Fruit fly (Drosophila melanogaster) whole organism, embryonic: ENCODE measurements around the gene Secp43.

Experiments used
- CG11247 ChIP-seq: fragments of 200-800 bp; sonication (Bioruptor generic); IDR thresholded peaks from 2 replicates; pipeline ENCODE4 v1.3.6; 2022; ENCODE audit warnings: missing biosample characterization, missing genetic modification characterization
- CG11398 ChIP-seq: fragments of 200-800 bp; sonication (Bioruptor generic); optimal IDR thresholded peaks from 2 replicates; lab custom pipeline; 2016; ENCODE audit warnings: missing biosample characterization, missing genetic modification characterization
- CG12659 ChIP-seq: fragments of 200-800 bp; sonication (Bioruptor generic); optimal IDR thresholded peaks from 3 replicates; lab custom pipeline; 2017; ENCODE audit warnings: mild to moderate bottlenecking, missing biosample characterization, missing genetic modification reagents, missing genetic modification characterization
- CG14441 ChIP-seq: fragments of 200-800 bp; sonication (Bioruptor generic); IDR thresholded peaks from 2 replicates; pipeline ENCODE4 v1.3.6; 2022; ENCODE audit warnings: missing biosample characterization, missing genetic modification characterization
- CG30020 ChIP-seq: fragments of 200-800 bp; optimal IDR thresholded peaks from 2 replicates; lab custom pipeline; 2019; ENCODE audit warnings: missing biosample characterization, mild to moderate bottlenecking, missing genetic modification characterization, moderate library complexity
- CG31224 ChIP-seq: fragments of 200-800 bp; sonication (Bioruptor generic); IDR thresholded peaks from 2 replicates; pipeline ENCODE4 v1.3.6; 2022; ENCODE audit warnings: missing biosample characterization, missing genetic modification characterization
- CG32532 ChIP-seq: fragments of 200-800 bp; sonication (Bioruptor generic); IDR thresholded peaks from 2 replicates; pipeline ENCODE4 v1.3.6; 2022; ENCODE audit warnings: missing biosample characterization, missing genetic modification characterization
- CG33557 ChIP-seq: fragments of 200-800 bp; sonication (Bioruptor generic); optimal IDR thresholded peaks from 2 replicates; lab custom pipeline; 2019; ENCODE audit warnings: missing biosample characterization, mild to moderate bottlenecking, missing genetic modification characterization, moderate library complexity
- CG4707 ChIP-seq: fragments of 200-800 bp; sonication (Bioruptor generic); optimal IDR thresholded peaks from 2 replicates; lab custom pipeline; 2018; ENCODE audit warnings: missing biosample characterization, mild to moderate bottlenecking, missing genetic modification characterization, moderate library complexity
- CG5245 ChIP-seq: fragments of 200-800 bp; sonication (Bioruptor generic); optimal IDR thresholded peaks from 3 replicates; lab custom pipeline; 2016; ENCODE audit warnings: missing biosample characterization, missing genetic modification characterization
- CG6272 ChIP-seq: fragments of 200-800 bp; sonication (Bioruptor generic); IDR thresholded peaks from 2 replicates; pipeline ENCODE4 v1.3.6; 2022; ENCODE audit warnings: missing biosample characterization, missing genetic modification characterization
- CG6765 ChIP-seq: fragments of 200-800 bp; sonication (Bioruptor generic); optimal IDR thresholded peaks from 3 replicates; lab custom pipeline; 2017; ENCODE audit warnings: missing biosample characterization, mild to moderate bottlenecking, missing genetic modification characterization
- CG7745 ChIP-seq: fragments of 200-800 bp; sonication (Bioruptor generic); optimal IDR thresholded peaks from 2 replicates; lab custom pipeline; 2018; ENCODE audit warnings: missing biosample characterization, mild to moderate bottlenecking, missing genetic modification characterization, moderate library complexity
- CrebB ChIP-seq: fragments of 200-800 bp; sonication (Bioruptor generic); optimal IDR thresholded peaks from 3 replicates; lab custom pipeline; 2018; ENCODE audit warnings: missing biosample characterization, mild to moderate bottlenecking, missing genetic modification characterization
- Dip2 ChIP-seq: fragments of 200-800 bp; sonication (Bioruptor generic); IDR thresholded peaks from 2 replicates; pipeline ENCODE4 v1.3.6; 2022; ENCODE audit warnings: missing biosample characterization, missing genetic modification characterization
- Dip3 ChIP-seq: fragments of 200-800 bp; sonication (Bioruptor generic); optimal IDR thresholded peaks from 3 replicates; lab custom pipeline; 2016; ENCODE audit warnings: missing biosample characterization, missing genetic modification characterization
- Ets97D ChIP-seq: fragments of 200-800 bp; sonication (Bioruptor generic); optimal IDR thresholded peaks from 3 replicates; lab custom pipeline; 2016; ENCODE audit warnings: missing biosample characterization, missing genetic modification characterization
- Hr78 ChIP-seq, 2 experiments: fragments of 200-800 bp in 1 of 2; fragments of >200 bp in 1 of 2; sonication (Bioruptor generic) in 1 of 2; optimal IDR thresholded peaks; 2 replicates each; lab custom pipeline; 2017 to 2019; ENCODE audit warnings: missing biosample characterization in 2 of 2, missing genetic modification characterization in 2 of 2, mild to moderate bottlenecking in 1 of 2, moderate library complexity in 1 of 2
- Lhr ChIP-seq: fragments of 200-800 bp; sonication (Bioruptor generic); optimal IDR thresholded peaks from 3 replicates; lab custom pipeline; 2017; ENCODE audit warnings: mild to moderate bottlenecking, missing biosample characterization, missing genetic modification reagents, missing genetic modification characterization
- NC2β ChIP-seq: fragments of 200-800 bp; sonication (Bioruptor generic); optimal IDR thresholded peaks from 2 replicates; lab custom pipeline; 2016; ENCODE audit warnings: missing biosample characterization, missing genetic modification characterization
- Nf-YC ChIP-seq: fragments of 200-800 bp; optimal IDR thresholded peaks from 3 replicates; lab custom pipeline; 2019; ENCODE audit warnings: missing biosample characterization, mild to moderate bottlenecking, missing genetic modification characterization, moderate library complexity
- Optix ChIP-seq: fragments of 200-800 bp; sonication (Bioruptor generic); IDR thresholded peaks from 3 replicates; pipeline ENCODE4 v1.3.6; 2022; ENCODE audit warnings: missing biosample characterization, missing genetic modification characterization
- Sox102F ChIP-seq: fragments of 200-800 bp; sonication (Bioruptor generic); optimal IDR thresholded peaks from 2 replicates; lab custom pipeline; 2018; ENCODE audit warnings: missing biosample characterization, mild to moderate bottlenecking, missing genetic modification characterization, moderate library complexity
- TFAM ChIP-seq: fragments of 200-800 bp; sonication (Bioruptor generic); optimal IDR thresholded peaks from 2 replicates; lab custom pipeline; 2017; ENCODE audit warnings: missing biosample characterization, missing genetic modification characterization, inconsistent platforms
- YL-1 ChIP-seq: fragments of 200-800 bp; sonication (Bioruptor generic); optimal IDR thresholded peaks from 3 replicates; lab custom pipeline; 2017; ENCODE audit warnings: missing biosample characterization, mild to moderate bottlenecking, missing genetic modification characterization
- ap ChIP-seq: fragments of 200-800 bp; sonication (Bioruptor generic); IDR thresholded peaks from 2 replicates; pipeline ENCODE4 v1.3.6; 2022; ENCODE audit warnings: missing biosample characterization, missing genetic modification characterization
- ash1 ChIP-seq: fragments of 200-800 bp; sonication (Bioruptor generic); optimal IDR thresholded peaks from 2 replicates; lab custom pipeline; 2018; ENCODE audit warnings: missing biosample characterization, mild to moderate bottlenecking, missing genetic modification characterization
- bowl ChIP-seq: fragments of 200-800 bp; sonication (Bioruptor generic); IDR thresholded peaks from 2 replicates; pipeline ENCODE4 v1.3.6; 2022; ENCODE audit warnings: missing biosample characterization, missing genetic modification characterization
- cad ChIP-seq: fragments of >200 bp; optimal IDR thresholded peaks from 2 replicates; lab custom pipeline; 2017; ENCODE audit warnings: missing biosample characterization, missing genetic modification characterization
- chm ChIP-seq: fragments of 200-800 bp; sonication (Bioruptor generic); IDR thresholded peaks from 2 replicates; pipeline ENCODE4 v1.3.6; 2022; ENCODE audit warnings: missing biosample characterization, missing genetic modification characterization
- crol ChIP-seq: fragments of 200-800 bp; sonication (Bioruptor generic); IDR thresholded peaks from 2 replicates; pipeline ENCODE4 v1.3.6; 2022; ENCODE audit warnings: missing biosample characterization, missing genetic modification characterization
- dan ChIP-seq: fragments of 200-800 bp; sonication (Bioruptor generic); IDR thresholded peaks from 2 replicates; pipeline ENCODE4 v1.3.6; 2022; ENCODE audit warnings: missing biosample characterization, missing genetic modification characterization
- dpn ChIP-seq, 2 experiments: fragments of 200-800 bp; sonication (Bioruptor generic); optimal IDR thresholded peaks; 3 replicates each; lab custom pipeline; 2016; ENCODE audit warnings: missing biosample characterization in 2 of 2, missing genetic modification characterization in 2 of 2
- ems ChIP-seq: fragments of 200-800 bp; sonication (Bioruptor generic); optimal IDR thresholded peaks from 3 replicates; lab custom pipeline; 2016; ENCODE audit warnings: missing biosample characterization, missing genetic modification characterization
- gsb ChIP-seq: fragments of 200-800 bp; sonication (Bioruptor generic); IDR thresholded peaks from 2 replicates; pipeline ENCODE4 v1.3.6; 2022; ENCODE audit warnings: missing biosample characterization, missing genetic modification characterization
- ham ChIP-seq: fragments of 200-800 bp; sonication (Bioruptor generic); IDR thresholded peaks from 2 replicates; pipeline ENCODE4 v1.3.6; 2022; ENCODE audit warnings: missing biosample characterization, missing genetic modification characterization
- kay ChIP-seq: fragments of 200-800 bp; sonication (Bioruptor generic); optimal IDR thresholded peaks from 2 replicates; lab custom pipeline; 2016; ENCODE audit warnings: missing biosample characterization, missing genetic modification characterization
- mirr ChIP-seq: fragments of 200-800 bp; sonication (Bioruptor generic); optimal IDR thresholded peaks from 3 replicates; lab custom pipeline; 2018; ENCODE audit warnings: missing biosample characterization, mild to moderate bottlenecking, missing genetic modification characterization
- onecut ChIP-seq: fragments of 200-800 bp; sonication (Bioruptor generic); IDR thresholded peaks from 2 replicates; pipeline ENCODE4 v1.3.6; 2022; ENCODE audit warnings: missing biosample characterization, missing genetic modification characterization
- pita ChIP-seq: fragments of 200-800 bp; sonication (Bioruptor generic); optimal IDR thresholded peaks from 2 replicates; lab custom pipeline; 2017; ENCODE audit warnings: missing biosample characterization, mild to moderate bottlenecking, missing genetic modification characterization
- ranshi ChIP-seq: fragments of 200-800 bp; sonication (Bioruptor generic); IDR thresholded peaks from 2 replicates; pipeline ENCODE4 v1.3.6; 2022; ENCODE audit warnings: missing biosample characterization, missing genetic modification characterization
- repo ChIP-seq: fragments of 200-800 bp; sonication (Bioruptor generic); optimal IDR thresholded peaks from 2 replicates; lab custom pipeline; 2016; ENCODE audit warnings: missing biosample characterization, missing genetic modification characterization
- ro ChIP-seq: fragments of 200-800 bp; sonication (Bioruptor generic); IDR thresholded peaks from 2 replicates; pipeline ENCODE4 v1.3.6; 2022; ENCODE audit warnings: missing biosample characterization, missing genetic modification characterization
- schlank ChIP-seq: fragments of 200-800 bp; sonication (Bioruptor generic); optimal IDR thresholded peaks from 2 replicates; lab custom pipeline; 2018; ENCODE audit warnings: missing biosample characterization, mild to moderate bottlenecking, missing genetic modification characterization
- sisA ChIP-seq: fragments of 200-800 bp; sonication (Bioruptor generic); IDR thresholded peaks from 2 replicates; pipeline ENCODE4 v1.3.6; 2022; ENCODE audit warnings: missing biosample characterization, missing genetic modification characterization
- slp2 ChIP-seq: fragments of 200-800 bp; sonication (Bioruptor generic); optimal IDR thresholded peaks from 2 replicates; lab custom pipeline; 2016; ENCODE audit warnings: missing biosample characterization, missing genetic modification characterization
- sr ChIP-seq: fragments of 200-800 bp; sonication (Bioruptor generic); IDR thresholded peaks from 3 replicates; pipeline ENCODE4 v1.3.6; 2022; ENCODE audit warnings: missing biosample characterization, missing genetic modification characterization
- ssp ChIP-seq: fragments of 200-800 bp; sonication (Bioruptor generic); IDR thresholded peaks from 2 replicates; pipeline ENCODE4 v1.3.6; 2022; ENCODE audit warnings: missing biosample characterization, missing genetic modification characterization
- trh ChIP-seq: fragments of 200-800 bp; sonication (Bioruptor generic); optimal IDR thresholded peaks from 2 replicates; lab custom pipeline; 2016; ENCODE audit warnings: missing biosample characterization, missing genetic modification characterization
- twi ChIP-seq: fragments of 200-800 bp; optimal IDR thresholded peaks from 2 replicates; lab custom pipeline; 2019; ENCODE audit warnings: missing biosample characterization, mild to moderate bottlenecking, missing genetic modification characterization, moderate library complexity
- tx ChIP-seq: fragments of 200-800 bp; sonication (Bioruptor generic); optimal IDR thresholded peaks from 2 replicates; lab custom pipeline; 2016; ENCODE audit warnings: missing biosample characterization, missing genetic modification characterization
- wor ChIP-seq: fragments of 200-800 bp; sonication (Bioruptor generic); IDR thresholded peaks from 2 replicates; pipeline ENCODE4 v1.3.6; 2022; ENCODE audit warnings: missing biosample characterization, missing genetic modification characterization

The Secp43 gene

DNA sequence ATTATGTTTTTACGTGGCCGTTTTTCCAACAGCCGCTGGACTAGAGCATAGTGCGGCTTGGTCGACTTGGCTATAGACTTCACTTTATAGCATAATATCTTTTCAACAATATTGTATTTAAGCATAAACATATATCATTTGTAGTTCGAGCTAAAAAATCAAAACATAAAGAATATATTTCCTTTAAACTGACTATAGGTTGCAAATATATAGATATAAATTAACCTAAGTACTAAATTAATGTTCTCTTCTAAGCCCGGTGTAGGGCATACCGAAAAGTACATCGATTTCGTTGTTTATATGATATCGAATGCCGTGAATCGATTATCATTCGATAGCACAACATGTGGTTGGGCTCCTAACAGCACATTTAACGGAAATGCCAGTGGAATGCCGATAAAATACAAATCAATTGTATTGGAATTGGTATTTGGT is 5.7 kb downstream of the Secp43 start, which contains the start of gene MFS18 (continued):
- TF ChIP-seq cad (GFP tag; lab: Kevin White, UChicago) = no peak
- no peak for TF ChIP-seq Hr78 (GFP tag; optimal IDR thresholded peaks at IDR 0.05; lab: Kevin White, UChicago)
- TF ChIP-seq CG31224 (GFP tag; lab: Robert Waterston, UW) = peak; percentile 97
- TF ChIP-seq CG5245 = peak; percentile 96
- TF ChIP-seq Dip3 (GFP tag; lab: Kevin White, UChicago) = peak; percentile 82
- TF ChIP-seq kay (GFP tag; lab: Kevin White, UChicago) = peak; percentile 91
- TF ChIP-seq onecut (GFP tag; lab: Robert Waterston, UW) = peak; percentile 89
- TF ChIP-seq sisA (GFP tag; lab: Robert Waterston, UW) = peak; percentile 99
- TF ChIP-seq YL-1 (GFP tag; lab: Kevin White, UChicago) = peak; percentile 96
- peak; percentile 63 for TF ChIP-seq tx
- TF ChIP-seq Sox102F = peak; percentile 97
- TF ChIP-seq twi (tag; lab: Kevin White, UChicago) = peak; percentile 70
- peak; percentile 96 for TF ChIP-seq bowl (GFP tag; lab: Robert Waterston, UW)
- TF ChIP-seq CG4707 (GFP tag; lab: Kevin White, UChicago) = peak; percentile 73
- TF ChIP-seq CG6272 = peak; percentile 98
- TF ChIP-seq CG7745 (tag; lab: Kevin White, UChicago) = peak; percentile 43
- TF ChIP-seq CG11398 = peak; percentile 35
- TF ChIP-seq repo = peak; percentile 91
- peak; percentile 95 for TF ChIP-seq ssp
- TF ChIP-seq Ets97D (GFP tag; lab: Kevin White, UChicago) = peak; percentile 96
- TF ChIP-seq schlank = peak; percentile 82
- TF ChIP-seq ro (GFP tag; lab: Robert Waterston, UW) = peak; percentile 98
- TF ChIP-seq Optix (GFP tag; lab: Robert Waterston, UW) = peak; percentile 97
- peak; percentile 89 for TF ChIP-seq Lhr (GFP tag; lab: Kevin White, UChicago)
- TF ChIP-seq dpn (GFP tag; optimal IDR thresholded peaks at IDR 0.05; lab: Kevin White, UChicago) = peak; percentile 97 to 98
- peak; percentile 66 for TF ChIP-seq NC2β (GFP tag; lab: Kevin White, UChicago)
- TF ChIP-seq mirr = peak; percentile 89
- TF ChIP-seq Nf-YC (tag; lab: Kevin White, UChicago) = peak; percentile 87
- TF ChIP-seq dan = peak; percentile 95
- TF ChIP-seq ranshi (GFP tag; lab: Robert Waterston, UW) = peak; percentile 99
- TF ChIP-seq CG11247 (GFP tag; lab: Robert Waterston, UW) = peak; percentile 97
- TF ChIP-seq CG33557 = peak; percentile 87
- TF ChIP-seq ash1 = peak; percentile 90
- TF ChIP-seq ap (GFP tag; lab: Robert Waterston, UW) = peak; percentile 98
- TF ChIP-seq CG14441 (GFP tag; lab: Robert Waterston, UW) = peak; percentile 99
- no peak for TF ChIP-seq pita (GFP tag; lab: Kevin White, UChicago)
- peak; percentile 99 for TF ChIP-seq CG32532 (GFP tag; lab: Robert Waterston, UW)
- TF ChIP-seq CrebB (tag; lab: Kevin White, UChicago) = peak; percentile 92
- peak; percentile 97 for TF ChIP-seq CG6765 (GFP tag; lab: Kevin White, UChicago)
- peak; percentile 95 for TF ChIP-seq sr (GFP tag; lab: Robert Waterston, UW)
- TF ChIP-seq Dip2 (GFP tag; lab: Robert Waterston, UW) = peak; percentile 70
- peak; percentile 80 for TF ChIP-seq CG30020 (tag; lab: Kevin White, UChicago)
- peak; percentile 99 for TF ChIP-seq wor
- peak; percentile 82 for TF ChIP-seq crol
- TF ChIP-seq ems = peak; percentile 95
- TF ChIP-seq trh (GFP tag; lab: Kevin White, UChicago) = peak; percentile 92
- TF ChIP-seq CG12659 = peak; percentile 97
- peak; percentile 94 for TF ChIP-seq TFAM
- peak; percentile 97 for TF ChIP-seq chm (GFP tag; lab: Robert Waterston, UW)
- TF ChIP-seq slp2 = peak; percentile 65
- TF ChIP-seq ham (GFP tag; lab: Robert Waterston, UW) = peak; percentile 93
- TF ChIP-seq gsb (GFP tag; lab: Robert Waterston, UW) = peak; percentile 97
